Worm (Caenorhabditis elegans) whole organism, mixed stage, embryonic: ENCODE measurements around the gene F43C11.10.

Experiments used
- ceh-43 ChIP-seq: fragments of 200-800 bp; sonication (Bioruptor generic); optimal IDR thresholded peaks from 2 replicates; lab custom pipeline; 2018; ENCODE audit warnings: mild to moderate bottlenecking, missing genetic modification characterization, moderate library complexity, missing compliant biosample characterization
- nhr-76 ChIP-seq: sonication (generic microtip); optimal IDR thresholded peaks from 2 replicates; lab custom pipeline; 2017; ENCODE audit warnings: missing biosample characterization, missing genetic modification characterization
- snpc-4 ChIP-seq: fragments of 150-350 bp; optimal IDR thresholded peaks from 2 replicates; lab custom pipeline; 2014; ENCODE audit warnings: missing biosample characterization, missing genetic modification characterization

- no peak for TF ChIP-seq ceh-43
- no peak for TF ChIP-seq nhr-76
- TF ChIP-seq snpc-4 (tag; lab: Kevin White, UChicago), result no peak
Measured at ce11 chrII:2372090-2372489, 19.6 kb upstream of the F43C11.10 start, which contains the start of gene F16G10.3.
